Worm (Caenorhabditis elegans): ENCODE measurements around the gene pptr-1.

DNA sequence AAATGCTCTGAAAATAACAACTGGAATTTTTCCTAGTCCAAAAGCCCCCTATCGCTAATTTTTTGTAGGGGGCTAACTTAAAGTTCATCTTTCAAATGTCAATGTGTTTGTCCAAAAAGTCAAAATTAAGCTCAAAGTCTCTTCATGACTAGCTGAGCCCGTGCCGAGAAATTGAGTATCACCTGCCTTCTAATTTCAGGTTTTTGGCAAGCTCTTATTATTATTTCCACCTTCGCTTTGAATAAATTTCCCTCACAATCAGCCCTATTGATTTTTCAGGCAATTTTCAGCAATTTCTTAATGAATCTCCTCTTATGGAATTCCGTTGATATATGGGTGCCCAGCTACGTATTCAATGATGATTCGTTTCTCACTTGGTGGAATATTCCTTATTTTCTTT lies 42.1 kb downstream of the pptr-1 start, which contains the start of gene sre-36:
- no peak for TF ChIP-seq hmbx-1 (tag; optimal IDR thresholded peaks at IDR 0.05)
- TF ChIP-seq tbx-11 (GFP tag; IDR thresholded peaks at IDR 0.05): no peak
- no peak for TF ChIP-seq ama-1 (optimal IDR thresholded peaks at IDR 0.05)
